Fruit fly (Drosophila melanogaster) whole organism, embryonic: ENCODE results near the gene CG46397.

Experiments
- Adf1 ChIP-seq: fragments of 200-800 bp; sonication (Bioruptor generic); IDR thresholded peaks from 2 replicates; pipeline ENCODE4 v1.3.6; 2022; ENCODE audit warnings: missing biosample characterization, missing genetic modification characterization
- CG10267 ChIP-seq: fragments of 200-800 bp; sonication (Bioruptor generic); optimal IDR thresholded peaks from 2 replicates; lab custom pipeline; 2018; ENCODE audit warnings: missing biosample characterization, mild to moderate bottlenecking, missing genetic modification characterization, moderate library complexity
- CG10462 ChIP-seq: fragments of 200-800 bp; sonication (Bioruptor generic); optimal IDR thresholded peaks from 2 replicates; lab custom pipeline; 2016; ENCODE audit warnings: missing biosample characterization, missing genetic modification characterization
- CG11456 ChIP-seq: fragments of 200-800 bp; sonication (Bioruptor generic); IDR thresholded peaks from 3 replicates; pipeline ENCODE4 v1.3.6; 2022; ENCODE audit warnings: missing biosample characterization, missing genetic modification characterization
- CG11504 ChIP-seq: fragments of 200-800 bp; sonication (Bioruptor generic); optimal IDR thresholded peaks from 3 replicates; lab custom pipeline; 2019; ENCODE audit warnings: missing biosample characterization, mild to moderate bottlenecking, missing genetic modification characterization, moderate library complexity
- CG15269 ChIP-seq: fragments of 200-800 bp; sonication (Bioruptor generic); optimal IDR thresholded peaks from 2 replicates; lab custom pipeline; 2018; ENCODE audit warnings: missing biosample characterization, mild to moderate bottlenecking, missing genetic modification characterization, moderate library complexity
- CG16813 ChIP-seq: fragments of 200-800 bp; sonication (Bioruptor generic); IDR thresholded peaks from 3 replicates; pipeline ENCODE4 v1.3.6; 2022; ENCODE audit warnings: missing biosample characterization, missing genetic modification characterization; ENCODE audit not compliant: partially characterized antibody
- CG17385 ChIP-seq: fragments of 200-800 bp; sonication (Bioruptor generic); optimal IDR thresholded peaks from 3 replicates; lab custom pipeline; 2018; ENCODE audit warnings: missing biosample characterization, mild to moderate bottlenecking, missing genetic modification characterization
- CG17568 ChIP-seq: fragments of 200-800 bp; sonication (Bioruptor generic); optimal IDR thresholded peaks from 2 replicates; lab custom pipeline; 2018; ENCODE audit warnings: missing biosample characterization, mild to moderate bottlenecking, missing genetic modification characterization, moderate library complexity
- CG17829 ChIP-seq: fragments of 200-800 bp; optimal IDR thresholded peaks from 2 replicates; lab custom pipeline; 2019; ENCODE audit warnings: missing biosample characterization, mild to moderate bottlenecking, missing genetic modification characterization, moderate library complexity
- CG18011 ChIP-seq: fragments of 200-800 bp; sonication (Bioruptor generic); optimal IDR thresholded peaks from 2 replicates; lab custom pipeline; 2017; ENCODE audit warnings: missing biosample characterization, missing genetic modification characterization, mild to moderate bottlenecking, moderate library complexity, missing genotype
- CG1832 ChIP-seq: fragments of 200-800 bp; sonication (Bioruptor generic); optimal IDR thresholded peaks from 2 replicates; lab custom pipeline; 2017; ENCODE audit warnings: missing biosample characterization, mild to moderate bottlenecking, missing genetic modification characterization, inconsistent platforms
- CG2120 ChIP-seq: fragments of 200-800 bp; sonication (Bioruptor generic); optimal IDR thresholded peaks from 3 replicates; lab custom pipeline; 2016; ENCODE audit warnings: missing biosample characterization, missing genetic modification characterization
- CG2875 ChIP-seq: fragments of 200-800 bp; sonication (Bioruptor generic); optimal IDR thresholded peaks from 2 replicates; lab custom pipeline; 2017; ENCODE audit warnings: missing biosample characterization, mild to moderate bottlenecking, missing genetic modification characterization, missing genetic modification reagents
- CG31365 ChIP-seq: fragments of 200-800 bp; sonication (Bioruptor generic); optimal IDR thresholded peaks from 2 replicates; lab custom pipeline; 2018; ENCODE audit warnings: missing biosample characterization, mild to moderate bottlenecking, missing genetic modification characterization
- CG3281 ChIP-seq: fragments of 200-800 bp; sonication (Bioruptor generic); optimal IDR thresholded peaks from 3 replicates; lab custom pipeline; 2017; ENCODE audit warnings: missing biosample characterization, mild to moderate bottlenecking, missing genetic modification characterization
- CG34422 ChIP-seq: fragments of 200-800 bp; sonication (Bioruptor generic); IDR thresholded peaks from 3 replicates; pipeline ENCODE4 v1.3.6; 2022; ENCODE audit warnings: missing biosample characterization, missing genetic modification characterization
- CG3726 ChIP-seq: fragments of 200-800 bp; sonication (Bioruptor generic); IDR thresholded peaks from 3 replicates; pipeline ENCODE4, ENCODE4 v1.3.6; 2022; ENCODE audit warnings: missing biosample characterization, missing genetic modification characterization
- CG3838 ChIP-seq: fragments of 200-800 bp; sonication (Bioruptor generic); optimal IDR thresholded peaks from 3 replicates; lab custom pipeline; 2016; ENCODE audit warnings: missing biosample characterization, missing genetic modification characterization
- CG6654 ChIP-seq: fragments of 200-800 bp; sonication (Bioruptor generic); optimal IDR thresholded peaks from 2 replicates; lab custom pipeline; 2017; ENCODE audit warnings: missing biosample characterization, mild to moderate bottlenecking, missing genetic modification characterization
- CG7745 ChIP-seq: fragments of 200-800 bp; sonication (Bioruptor generic); optimal IDR thresholded peaks from 2 replicates; lab custom pipeline; 2018; ENCODE audit warnings: missing biosample characterization, mild to moderate bottlenecking, missing genetic modification characterization, moderate library complexity
- CG7839 ChIP-seq: fragments of 200-800 bp; sonication (Bioruptor generic); optimal IDR thresholded peaks from 3 replicates; lab custom pipeline; 2018; ENCODE audit warnings: missing biosample characterization, mild to moderate bottlenecking, missing genetic modification characterization, moderate library complexity
- CG7963 ChIP-seq: fragments of 200-800 bp; sonication (Bioruptor generic); IDR thresholded peaks from 3 replicates; pipeline ENCODE4 v1.3.6; 2022; ENCODE audit warnings: missing biosample characterization, missing genetic modification characterization; ENCODE audit not compliant: partially characterized antibody
- CG8944 ChIP-seq: fragments of 200-800 bp; sonication (Bioruptor generic); optimal IDR thresholded peaks from 3 replicates; lab custom pipeline; 2016; ENCODE audit warnings: missing biosample characterization, missing genetic modification characterization
- Chrac-16 ChIP-seq: fragments of 200-800 bp; sonication (Bioruptor generic); optimal IDR thresholded peaks from 3 replicates; lab custom pipeline; 2016; ENCODE audit warnings: missing biosample characterization, missing genetic modification characterization
- Hr3 ChIP-seq: fragments of 200-800 bp; sonication (Bioruptor generic); optimal IDR thresholded peaks from 3 replicates; lab custom pipeline; 2016; ENCODE audit warnings: missing biosample characterization, missing genetic modification characterization
- Kr ChIP-seq: fragments of 200-800 bp; sonication (Bioruptor generic); optimal IDR thresholded peaks from 2 replicates; lab custom pipeline; 2017; ENCODE audit warnings: missing biosample characterization, mild to moderate bottlenecking, missing genetic modification characterization
- Mrtf ChIP-seq: fragments of 200-800 bp; sonication (Bioruptor generic); IDR thresholded peaks from 3 replicates; pipeline ENCODE4 v1.3.6; 2022; ENCODE audit warnings: missing biosample characterization, missing genetic modification characterization
- Nf-YB ChIP-seq: fragments of 200-800 bp; sonication (Bioruptor generic); optimal IDR thresholded peaks from 3 replicates; lab custom pipeline; 2019; ENCODE audit warnings: missing biosample characterization, mild to moderate bottlenecking, missing genetic modification characterization, moderate library complexity
- Scr ChIP-seq: fragments of 200-800 bp; sonication (Bioruptor generic); IDR thresholded peaks from 2 replicates; pipeline ENCODE4 v1.3.6; 2022; ENCODE audit warnings: missing biosample characterization, missing genetic modification characterization; ENCODE audit not compliant: partially characterized antibody
- Six4 ChIP-seq: fragments of 200-800 bp; sonication (Bioruptor generic); optimal IDR thresholded peaks from 2 replicates; lab custom pipeline; 2016; ENCODE audit warnings: missing biosample characterization, missing genetic modification characterization
- Sry-δ ChIP-seq: fragments of 200-800 bp; sonication (Bioruptor generic); optimal IDR thresholded peaks from 2 replicates; lab custom pipeline; 2016; ENCODE audit warnings: missing biosample characterization, missing genetic modification characterization
- Ssrp ChIP-seq: fragments of 200-800 bp; sonication (Bioruptor generic); optimal IDR thresholded peaks from 2 replicates; lab custom pipeline; 2018; ENCODE audit warnings: missing biosample characterization, mild to moderate bottlenecking, missing genetic modification characterization, moderate library complexity
- aop ChIP-seq: fragments of 200-800 bp; sonication (Bioruptor generic); IDR thresholded peaks from 2 replicates; pipeline ENCODE4 v1.3.6; 2022; ENCODE audit warnings: missing biosample characterization, missing genetic modification characterization
- bigmax ChIP-seq: fragments of 200-800 bp; sonication (Bioruptor generic); optimal IDR thresholded peaks from 2 replicates; lab custom pipeline; 2018; ENCODE audit warnings: missing biosample characterization, mild to moderate bottlenecking, missing genetic modification characterization
- bowl ChIP-seq: fragments of 200-800 bp; sonication (Bioruptor generic); IDR thresholded peaks from 2 replicates; pipeline ENCODE4 v1.3.6; 2022; ENCODE audit warnings: missing biosample characterization, missing genetic modification characterization
- cad ChIP-seq: fragments of >200 bp; optimal IDR thresholded peaks from 2 replicates; lab custom pipeline; 2017; ENCODE audit warnings: missing biosample characterization, missing genetic modification characterization
- dimm ChIP-seq: fragments of 200-800 bp; sonication (Bioruptor generic); IDR thresholded peaks from 2 replicates; pipeline ENCODE4 v1.3.6; 2022; ENCODE audit warnings: missing biosample characterization, missing genetic modification characterization
- fd3F ChIP-seq: fragments of 200-800 bp; sonication (Bioruptor generic); optimal IDR thresholded peaks from 2 replicates; lab custom pipeline; 2018; ENCODE audit warnings: missing biosample characterization, mild to moderate bottlenecking, missing genetic modification characterization, moderate library complexity
- gce ChIP-seq: fragments of 200-800 bp; sonication (Bioruptor generic); IDR thresholded peaks from 3 replicates; pipeline ENCODE4 v1.3.6; 2022; ENCODE audit warnings: missing biosample characterization, missing genetic modification characterization
- grn ChIP-seq: fragments of 200-800 bp; sonication (Bioruptor generic); optimal IDR thresholded peaks from 3 replicates; lab custom pipeline; 2017; ENCODE audit warnings: missing biosample characterization, missing genetic modification characterization
- ind ChIP-seq: fragments of 200-800 bp; sonication (Bioruptor generic); optimal IDR thresholded peaks from 3 replicates; lab custom pipeline; 2016; ENCODE audit warnings: missing biosample characterization, missing genetic modification characterization
- insv ChIP-seq, 2 experiments: fragments of 200-800 bp; sonication (Bioruptor generic); optimal IDR thresholded peaks; 3 replicates each; lab custom pipeline; 2016 to 2018; ENCODE audit warnings: missing biosample characterization in 2 of 2, missing genetic modification characterization in 2 of 2
- kni ChIP-seq: fragments of 200-800 bp; sonication (Bioruptor generic); optimal IDR thresholded peaks from 3 replicates; lab custom pipeline; 2017; ENCODE audit warnings: mild to moderate bottlenecking, missing biosample characterization, missing genetic modification reagents, missing genetic modification characterization
- nom ChIP-seq: fragments of 200-800 bp; sonication (Bioruptor generic); optimal IDR thresholded peaks from 2 replicates; lab custom pipeline; 2017; ENCODE audit warnings: missing biosample characterization, missing genetic modification characterization, mild to moderate bottlenecking, moderate library complexity, missing genetic modification reagents
- oc ChIP-seq: fragments of 200-800 bp; sonication (Bioruptor generic); optimal IDR thresholded peaks from 2 replicates; lab custom pipeline; 2018; ENCODE audit warnings: missing biosample characterization, mild to moderate bottlenecking, missing genetic modification characterization, moderate library complexity
- row ChIP-seq: fragments of 200-800 bp; sonication (Bioruptor generic); IDR thresholded peaks from 3 replicates; pipeline ENCODE4 v1.3.6; 2022; ENCODE audit warnings: missing biosample characterization, missing genetic modification characterization
- tin ChIP-seq: fragments of 200-800 bp; sonication (Bioruptor generic); optimal IDR thresholded peaks from 3 replicates; lab custom pipeline; 2016; ENCODE audit warnings: missing biosample characterization, missing genetic modification characterization
- twi ChIP-seq: fragments of 200-800 bp; optimal IDR thresholded peaks from 2 replicates; lab custom pipeline; 2019; ENCODE audit warnings: missing biosample characterization, mild to moderate bottlenecking, missing genetic modification characterization, moderate library complexity
- tx ChIP-seq: fragments of 200-800 bp; sonication (Bioruptor generic); optimal IDR thresholded peaks from 2 replicates; lab custom pipeline; 2016; ENCODE audit warnings: missing biosample characterization, missing genetic modification characterization

CG46397 gene

dm6 chr2L:8941736-8942337 lies 5.2 kb upstream of the CG46397 start, which contains the start of gene Argl (continued):
- no peak for TF ChIP-seq CG1832 (GFP tag; lab: Kevin White, UChicago)
- peak; percentile 21 for TF ChIP-seq CG3281
- TF ChIP-seq row (GFP tag; lab: Robert Waterston, UW), result peak; percentile 31; the same call in 1 of the 3 replicates
- no peak for TF ChIP-seq CG7745 (tag; lab: Kevin White, UChicago)
- TF ChIP-seq tin, result no peak
- peak; percentile 25 for TF ChIP-seq CG2120
- no peak for TF ChIP-seq bowl (GFP tag; lab: Robert Waterston, UW)
- TF ChIP-seq CG17829, result no peak
- TF ChIP-seq cad (GFP tag; lab: Kevin White, UChicago), result no peak
- TF ChIP-seq Scr (GFP tag; lab: Robert Waterston, UW), result no peak
- peak; percentile 42 for TF ChIP-seq grn (GFP tag; lab: Kevin White, UChicago)
- peak; percentile 17 for TF ChIP-seq CG15269
- TF ChIP-seq CG3838 (GFP tag; lab: Kevin White, UChicago), result no peak

- TF ChIP-seq aop (no peak), Chrac-16 (GFP tag; lab: Kevin White, UChicago) (no peak), CG34422 (GFP tag; lab: Robert Waterston, UW) (no peak), CG16813 (peak; percentile 83), fd3F (GFP tag; lab: Kevin White, UChicago) (no peak), CG11456 (no peak), CG17829 (peak; percentile 30), CG7963 (GFP tag; lab: Robert Waterston, UW) (peak; percentile 97), Nf-YB (GFP tag; lab: Kevin White, UChicago) (no peak), CG17568 (GFP tag; lab: Kevin White, UChicago) (no peak), CG10462 (GFP tag; lab: Kevin White, UChicago) (no peak), CG11504 (no peak), Kr (GFP tag; lab: Kevin White, UChicago) (no peak), tx (GFP tag; lab: Kevin White, UChicago) (no peak), Adf1 (no peak), CG7839 (tag; lab: Kevin White, UChicago) (no peak), CG6654 (GFP tag; lab: Kevin White, UChicago) (no peak), CG18011 (GFP tag; lab: Kevin White, UChicago) (no peak), nom (GFP tag; lab: Kevin White, UChicago) (no peak), twi (peak; percentile 38), gce (no peak), bigmax (no peak), Mrtf (GFP tag; lab: Robert Waterston, UW) (no peak), Six4 (GFP tag; lab: Kevin White, UChicago) (no peak), dimm (GFP tag; lab: Robert Waterston, UW) (no peak), CG2875 (GFP tag; lab: Kevin White, UChicago) (no peak), CG17385 (GFP tag; lab: Kevin White, UChicago) (no peak), CG3726 (GFP tag; lab: Robert Waterston, UW) (no peak), ind (GFP tag; lab: Kevin White, UChicago) (no peak), CG8944 (GFP tag; lab: Kevin White, UChicago) (no peak), kni (GFP tag; lab: Kevin White, UChicago) (no peak), Hr3 (GFP tag; lab: Kevin White, UChicago) (no peak), CG31365 (no peak), CG10267 (tag; lab: Kevin White, UChicago) (peak; percentile 22), Sry-δ (GFP tag; lab: Kevin White, UChicago) (peak; percentile 92), insv (GFP tag; optimal IDR thresholded peaks at IDR 0.05; lab: Kevin White, UChicago) (peak in 1 of 2 experiments; percentile 21), Ssrp (tag; lab: Kevin White, UChicago) (no peak), oc (tag; lab: Kevin White, UChicago) (peak; percentile 4)
Observed at dm6 chr2L:8943110-8943509, 4.0 kb upstream of the CG46397 start, which contains the start of gene CG9515. TSS of gene CG9515 (minus strand) at chr2L:8943257.
